Worm (Caenorhabditis elegans): ENCODE data around the gene C04B4.4.

DNA sequence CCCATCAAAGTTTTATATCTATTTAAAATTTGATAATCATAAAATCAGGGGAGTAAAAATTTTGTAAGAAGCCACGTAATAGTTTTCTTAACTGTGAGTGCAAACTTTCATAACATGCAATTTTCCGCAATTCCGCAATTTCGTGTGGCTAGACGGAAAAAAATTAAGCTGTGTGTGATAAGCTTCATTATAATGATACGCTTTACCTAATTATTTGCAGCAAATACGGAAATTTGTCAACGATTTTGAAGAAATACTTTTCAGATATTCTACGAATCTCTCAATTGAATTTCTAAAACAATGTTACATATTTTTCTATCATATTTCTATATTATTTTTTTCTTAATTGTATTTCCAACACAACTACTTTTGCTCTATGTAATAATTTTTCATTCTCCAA is 41.2 kb downstream of the C04B4.4 start, which contains the start of gene srd-46:
- TF ChIP-seq elt-3 (tag; optimal IDR thresholded peaks at IDR 0.05): no peak
- no peak for TF ChIP-seq ceh-82 (tag; optimal IDR thresholded peaks at IDR 0.05)
- no peak for TF ChIP-seq lin-39 (tag; optimal IDR thresholded peaks at IDR 0.05)
- TF ChIP-seq sea-2 (GFP tag; optimal IDR thresholded peaks at IDR 0.05): no peak
- no peak for TF ChIP-seq egl-27 (tag; optimal IDR thresholded peaks at IDR 0.05)
- no peak for TF ChIP-seq ztf-4 (tag; optimal IDR thresholded peaks at IDR 0.05)
- no peak for TF ChIP-seq nhr-77 (tag; optimal IDR thresholded peaks at IDR 0.05)
